Fruit fly (Drosophila melanogaster): Measurements from ENCODE around the gene olf413.

The olf413 gene

dm6 chr3L:22262797-22263423 lies 127.0 kb downstream of the olf413 start, which contains the start of the genes Rich and Ddx1 (continued):
- TF ChIP-seq CG4707 (GFP tag; optimal IDR thresholded peaks at IDR 0.05) (no peak), CG4854 (GFP tag; optimal IDR thresholded peaks at IDR 0.05) (peak; percentile 18), rib (GFP tag; IDR thresholded peaks at IDR 0.05) (no peak), CG31441 (GFP tag; IDR thresholded peaks at IDR 0.05) (peak; percentile 60; the same call in 1 of the 2 replicates), nau (GFP tag; optimal IDR thresholded peaks at IDR 0.05) (no peak), CG6254 (GFP tag; optimal IDR thresholded peaks at IDR 0.05) (peak; percentile 49), NK7.1 (GFP tag; optimal IDR thresholded peaks at IDR 0.05) (no peak), her (GFP tag; optimal IDR thresholded peaks at IDR 0.05) (no peak), CG8944 (GFP tag; optimal IDR thresholded peaks at IDR 0.05) (peak; percentile 22), Sin3A (optimal IDR thresholded peaks at IDR 0.05) (peak; percentile 13), CG17802 (tag; optimal IDR thresholded peaks at IDR 0.05) (no peak), Hr78 (GFP tag; optimal IDR thresholded peaks at IDR 0.05) (no peak), HLH54F (GFP tag; optimal IDR thresholded peaks at IDR 0.05) (peak; percentile 42), row (GFP tag; IDR thresholded peaks at IDR 0.05) (peak; percentile 89), CG13624 (GFP tag; optimal IDR thresholded peaks at IDR 0.05) (peak; percentile 41), danr (GFP tag; IDR thresholded peaks at IDR 0.05) (no peak), zf30C (GFP tag; optimal IDR thresholded peaks at IDR 0.05) (no peak), CG18476 (GFP tag; optimal IDR thresholded peaks at IDR 0.05) (peak; percentile 60), CG10543 (GFP tag; optimal IDR thresholded peaks at IDR 0.05) (peak; percentile 56), cato (GFP tag; optimal IDR thresholded peaks at IDR 0.05; ENCODE audit: borderline replicate concordance) (peak; percentile 15), tll (GFP tag; optimal IDR thresholded peaks at IDR 0.05) (peak in 1 of 2 experiments; percentile 81)

dm6 chr3L:22266535-22266934 lies 130.6 kb downstream of the olf413 start, which contains the start of gene CG11523:
Gene CG11523 (minus strand): TSS chr3L:22266679.
- TF ChIP-seq ind (GFP tag; optimal IDR thresholded peaks at IDR 0.05) = no peak
- peak; percentile 23 for TF ChIP-seq HLH54F (GFP tag; optimal IDR thresholded peaks at IDR 0.05)
- 0 out of 2 replicates have a peak, but pooled peaks have one; percentile 14 for TF ChIP-seq CG31441 (GFP tag; IDR thresholded peaks at IDR 0.05)
- TF ChIP-seq sug (tag; optimal IDR thresholded peaks at IDR 0.05) = peak; percentile 32
- TF ChIP-seq tgo (GFP tag; IDR thresholded peaks at IDR 0.05) = no peak
- TF ChIP-seq CG2678 (tag; optimal IDR thresholded peaks at IDR 0.05) = peak; percentile 19
- TF ChIP-seq slbo (GFP tag; IDR thresholded peaks at IDR 0.05) = 0 out of 2 replicates have a peak, but pooled peaks have one; percentile 13
- TF ChIP-seq mam (GFP tag; optimal IDR thresholded peaks at IDR 0.05) = peak; percentile 39
- TF ChIP-seq CG17186 (GFP tag; optimal IDR thresholded peaks at IDR 0.05) = peak; percentile 22
- TF ChIP-seq CG14441 (GFP tag; IDR thresholded peaks at IDR 0.05) = 0 out of 2 replicates have a peak, but pooled peaks have one; percentile 23
- no peak for TF ChIP-seq Atf3 (GFP tag; optimal IDR thresholded peaks at IDR 0.05)
- peak; percentile 9 for TF ChIP-seq CG30020 (tag; optimal IDR thresholded peaks at IDR 0.05)
- TF ChIP-seq Sry-δ (GFP tag; optimal IDR thresholded peaks at IDR 0.05) = peak; percentile 39
- TF ChIP-seq CG10147 (GFP tag; optimal IDR thresholded peaks at IDR 0.05) = peak; percentile 3
- TF ChIP-seq gfzf (GFP tag; optimal IDR thresholded peaks at IDR 0.05) = peak; percentile 77
- TF ChIP-seq Poxn (GFP tag; IDR thresholded peaks at IDR 0.05) = no peak
- TF ChIP-seq sqz (GFP tag; optimal IDR thresholded peaks at IDR 0.05) = no peak
- peak; percentile 90 for TF ChIP-seq MESR4 (GFP tag; optimal IDR thresholded peaks at IDR 0.05)
- TF ChIP-seq CG2199 (GFP tag; IDR thresholded peaks at IDR 0.05) = peak; percentile 46; the same call in 1 of the 3 replicates
- peak; percentile 71 for TF ChIP-seq kni (GFP tag; optimal IDR thresholded peaks at IDR 0.05)
- TF ChIP-seq CG8281 (tag; optimal IDR thresholded peaks at IDR 0.05) = no peak
- peak; percentile 34 for TF ChIP-seq CoRest (tag; optimal IDR thresholded peaks at IDR 0.05)
- TF ChIP-seq bbx (GFP tag; IDR thresholded peaks at IDR 0.05; ENCODE audit: partially characterized antibody) = peak; percentile 50
- no peak for TF ChIP-seq CG8290 (GFP tag; optimal IDR thresholded peaks at IDR 0.05)
- peak in 1 of 2 experiments; percentile 59 for TF ChIP-seq CG8290 (tag; optimal IDR thresholded peaks at IDR 0.05)
- TF ChIP-seq Hey (tag; optimal IDR thresholded peaks at IDR 0.05) = no peak
- TF ChIP-seq CG9932 (GFP tag; IDR thresholded peaks at IDR 0.05) = peak; percentile 42; the same call in 1 of the 2 replicates
- TF ChIP-seq HmgD (GFP tag; optimal IDR thresholded peaks at IDR 0.05) = peak; percentile 11
- TF ChIP-seq CG10267 (tag; optimal IDR thresholded peaks at IDR 0.05) = peak; percentile 13
- 0 out of 2 replicates have a peak, but pooled peaks have one; percentile 18 for TF ChIP-seq Taf1 (GFP tag; IDR thresholded peaks at IDR 0.05)
